Worm (Caenorhabditis elegans): ENCODE results near the gene eyg-1.

- TF ChIP-seq ctbp-1 (GFP tag; IDR thresholded peaks at IDR 0.05) (no peak), zag-1 (tag; optimal IDR thresholded peaks at IDR 0.05) (no peak), lin-39 (tag; optimal IDR thresholded peaks at IDR 0.05) (no peak), mxl-3 (GFP tag; optimal IDR thresholded peaks at IDR 0.05) (no peak), mdl-1 (tag; optimal IDR thresholded peaks at IDR 0.05) (no peak), snpc-4 (tag; optimal IDR thresholded peaks at IDR 0.05) (no peak), nhr-77 (tag; optimal IDR thresholded peaks at IDR 0.05) (no peak), nhr-28 (tag; optimal IDR thresholded peaks at IDR 0.05) (no peak), ztf-11 (tag; optimal IDR thresholded peaks at IDR 0.05) (no peak)
Observed at ce11 chrII:9871061-9871460, 43.3 kb upstream of the eyg-1 start, which contains the start of gene chil-7.

Measured in whole organism, L4 larva.